Worm (Caenorhabditis elegans) whole organism, midembryonic: ENCODE measurements around the gene F42A6.5.

Experiments
- T22C8.4 ChIP-seq: fragments of 200-800 bp; sonication (Bioruptor generic); IDR thresholded peaks from 2 replicates; pipeline ENCODE4 v1.3.6; 2022; ENCODE audit warnings: missing genetic modification characterization, missing compliant biosample characterization
- med-1 ChIP-seq: sonication (generic microtip); optimal IDR thresholded peaks from 2 replicates; lab custom pipeline; 2017; ENCODE audit warnings: missing genetic modification characterization, mild to moderate bottlenecking, missing compliant biosample characterization, antibody characterized with exemption, missing genetic modification reagents; ENCODE audit not compliant: insufficient read depth

ce11 chrIV:3354757-3355156 is 23.1 kb upstream of the F42A6.5 start, which contains the start of gene F42A6.1:
- TF ChIP-seq T22C8.4 (GFP tag; lab: Robert Waterston, UW) (no peak), med-1 (GFP tag; lab: Kevin White, UChicago) (no peak)
